Worm (Caenorhabditis elegans) whole organism, mixed stage, embryonic: ENCODE measurements around the gene ooc-3.

Source experiments
- M03D4.4 ChIP-seq: sonication (generic microtip); optimal IDR thresholded peaks from 2 replicates; lab custom pipeline; 2017; ENCODE audit warnings: mild to moderate bottlenecking, missing genetic modification characterization, missing compliant biosample characterization
- bed-3 ChIP-seq: fragments of 200-800 bp; sonication (Bioruptor generic); optimal IDR thresholded peaks from 3 replicates; lab custom pipeline; 2018; ENCODE audit warnings: mild to moderate bottlenecking, missing genetic modification characterization, moderate library complexity, missing compliant biosample characterization
- blmp-1 ChIP-seq: fragments of 150-350 bp; optimal IDR thresholded peaks from 2 replicates; lab custom pipeline; 2014; ENCODE audit warnings: missing biosample characterization, missing genetic modification characterization
- ceh-39 ChIP-seq: fragments of 150-350 bp; optimal IDR thresholded peaks from 2 replicates; lab custom pipeline; 2014; ENCODE audit warnings: missing biosample characterization, missing genetic modification characterization
- ceh-43 ChIP-seq: fragments of 200-800 bp; sonication (Bioruptor generic); optimal IDR thresholded peaks from 2 replicates; lab custom pipeline; 2018; ENCODE audit warnings: mild to moderate bottlenecking, missing genetic modification characterization, moderate library complexity, missing compliant biosample characterization
- ceh-83 ChIP-seq: fragments of 200-800 bp; sonication (Bioruptor generic); optimal IDR thresholded peaks from 2 replicates; lab custom pipeline; 2018; ENCODE audit warnings: mild to moderate bottlenecking, missing genetic modification characterization, missing compliant biosample characterization
- ces-1 ChIP-seq: fragments of 150-350 bp; optimal IDR thresholded peaks from 2 replicates; lab custom pipeline; 2014; ENCODE audit warnings: missing biosample characterization, missing genetic modification reagents, missing genetic modification characterization
- cnd-1 ChIP-seq: fragments of 200-800 bp; sonication (Bioruptor generic); optimal IDR thresholded peaks from 2 replicates; lab custom pipeline; 2018; ENCODE audit warnings: mild to moderate bottlenecking, missing genetic modification characterization, missing compliant biosample characterization
- drap-1 ChIP-seq: fragments of 200-800 bp; sonication (Bioruptor generic); optimal IDR thresholded peaks from 3 replicates; lab custom pipeline; 2018; ENCODE audit warnings: mild to moderate bottlenecking, missing genetic modification characterization, missing compliant biosample characterization
- elt-1 ChIP-seq: sonication (generic microtip); optimal IDR thresholded peaks from 2 replicates; lab custom pipeline; 2017; ENCODE audit warnings: missing genetic modification characterization, mild to moderate bottlenecking, missing compliant biosample characterization, antibody characterized with exemption, moderate library complexity, borderline replicate concordance; ENCODE audit not compliant: insufficient read depth
- elt-3 ChIP-seq: fragments of 150-350 bp; optimal IDR thresholded peaks from 2 replicates; lab custom pipeline; 2014; ENCODE audit warnings: missing biosample characterization, missing genetic modification characterization
- flh-1 ChIP-seq: fragments of 200-800 bp; sonication (Bioruptor generic); optimal IDR thresholded peaks from 2 replicates; lab custom pipeline; 2018; ENCODE audit warnings: mild to moderate bottlenecking, missing genetic modification characterization, moderate library complexity, missing compliant biosample characterization
- ham-2 ChIP-seq: fragments of 200-800 bp; sonication (Bioruptor generic); optimal IDR thresholded peaks from 2 replicates; lab custom pipeline; 2018; ENCODE audit warnings: mild to moderate bottlenecking, missing genetic modification characterization, missing compliant biosample characterization
- hlh-1 ChIP-seq: fragments of 150-350 bp; optimal IDR thresholded peaks from 2 replicates; lab custom pipeline; 2014; ENCODE audit warnings: missing biosample characterization, missing genetic modification reagents, missing genetic modification characterization
- lin-13 ChIP-seq: fragments of 150-350 bp; optimal IDR thresholded peaks from 2 replicates; lab custom pipeline; 2014; ENCODE audit warnings: missing biosample characterization, missing genetic modification characterization
- lin-32 ChIP-seq: fragments of 200-800 bp; sonication (Bioruptor generic); optimal IDR thresholded peaks from 2 replicates; lab custom pipeline; 2018; ENCODE audit warnings: mild to moderate bottlenecking, missing genetic modification characterization, missing compliant biosample characterization
- lsy-2 ChIP-seq: fragments of 150-350 bp; optimal IDR thresholded peaks from 2 replicates; lab custom pipeline; 2014; ENCODE audit warnings: missing biosample characterization, missing genetic modification characterization
- mab-5 ChIP-seq: fragments of 150-350 bp; optimal IDR thresholded peaks from 2 replicates; lab custom pipeline; 2014; ENCODE audit warnings: missing biosample characterization, missing genetic modification characterization
- mep-1 ChIP-seq: fragments of 150-350 bp; optimal IDR thresholded peaks from 2 replicates; lab custom pipeline; 2017; ENCODE audit warnings: missing biosample characterization, missing genetic modification reagents, missing genetic modification characterization, inconsistent platforms
- mls-2 ChIP-seq: sonication (generic microtip); optimal IDR thresholded peaks from 2 replicates; lab custom pipeline; 2016; ENCODE audit warnings: mild to moderate bottlenecking, missing genetic modification characterization, moderate library complexity, missing compliant biosample characterization
- nhr-12 ChIP-seq: fragments of 150-350 bp; optimal IDR thresholded peaks from 2 replicates; lab custom pipeline; 2014; ENCODE audit warnings: missing biosample characterization, missing genetic modification characterization
- nhr-2 ChIP-seq: fragments of 150-350 bp; optimal IDR thresholded peaks from 2 replicates; lab custom pipeline; 2014; ENCODE audit warnings: missing biosample characterization, missing genetic modification characterization
- nhr-237 ChIP-seq: fragments of 150-350 bp; optimal IDR thresholded peaks from 2 replicates; lab custom pipeline; 2014; ENCODE audit warnings: missing biosample characterization, missing genetic modification characterization
- nhr-28 ChIP-seq: fragments of 150-350 bp; optimal IDR thresholded peaks from 2 replicates; lab custom pipeline; 2014; ENCODE audit warnings: missing biosample characterization, missing genetic modification characterization
- nhr-76 ChIP-seq: sonication (generic microtip); optimal IDR thresholded peaks from 2 replicates; lab custom pipeline; 2017; ENCODE audit warnings: missing biosample characterization, missing genetic modification characterization
- pha-4 ChIP-seq: fragments of 150-350 bp; optimal IDR thresholded peaks from 2 replicates; lab custom pipeline; 2018; ENCODE audit warnings: missing biosample characterization, missing genetic modification reagents, missing genetic modification characterization
- sem-2 ChIP-seq: fragments of 200-800 bp; sonication (Bioruptor generic); optimal IDR thresholded peaks from 2 replicates; lab custom pipeline; 2018; ENCODE audit warnings: mild to moderate bottlenecking, missing genetic modification characterization, missing compliant biosample characterization
- snpc-4 ChIP-seq: fragments of 150-350 bp; optimal IDR thresholded peaks from 2 replicates; lab custom pipeline; 2014; ENCODE audit warnings: missing biosample characterization, missing genetic modification characterization
- sptf-1 ChIP-seq: sonication (generic microtip); optimal IDR thresholded peaks from 2 replicates; lab custom pipeline; 2017; ENCODE audit warnings: mild to moderate bottlenecking, missing genetic modification characterization, moderate library complexity, missing compliant biosample characterization
- tbx-8 ChIP-seq: fragments of 200-800 bp; sonication (Bioruptor generic); optimal IDR thresholded peaks from 2 replicates; lab custom pipeline; 2018; ENCODE audit warnings: mild to moderate bottlenecking, missing genetic modification characterization, moderate library complexity, missing compliant biosample characterization
- unc-120 ChIP-seq: sonication (generic microtip); optimal IDR thresholded peaks from 2 replicates; lab custom pipeline; 2017; ENCODE audit warnings: missing genetic modification characterization, missing compliant biosample characterization; ENCODE audit not compliant: poor library complexity, severe bottlenecking
- unc-39 ChIP-seq: fragments of 150-350 bp; optimal IDR thresholded peaks from 2 replicates; lab custom pipeline; 2014; ENCODE audit warnings: missing biosample characterization, missing genetic modification characterization
- unc-62 ChIP-seq: fragments of 150-350 bp; optimal IDR thresholded peaks from 2 replicates; lab custom pipeline; 2014; ENCODE audit warnings: missing biosample characterization, missing genetic modification reagents, missing genetic modification characterization
- zip-8 ChIP-seq: fragments of 150-350 bp; optimal IDR thresholded peaks from 2 replicates; lab custom pipeline; 2014; ENCODE audit warnings: missing biosample characterization, missing genetic modification characterization
- ztf-11 ChIP-seq: fragments of 150-350 bp; optimal IDR thresholded peaks from 2 replicates; lab custom pipeline; 2014; ENCODE audit warnings: missing biosample characterization, missing genetic modification characterization

Gene ooc-3

DNA sequence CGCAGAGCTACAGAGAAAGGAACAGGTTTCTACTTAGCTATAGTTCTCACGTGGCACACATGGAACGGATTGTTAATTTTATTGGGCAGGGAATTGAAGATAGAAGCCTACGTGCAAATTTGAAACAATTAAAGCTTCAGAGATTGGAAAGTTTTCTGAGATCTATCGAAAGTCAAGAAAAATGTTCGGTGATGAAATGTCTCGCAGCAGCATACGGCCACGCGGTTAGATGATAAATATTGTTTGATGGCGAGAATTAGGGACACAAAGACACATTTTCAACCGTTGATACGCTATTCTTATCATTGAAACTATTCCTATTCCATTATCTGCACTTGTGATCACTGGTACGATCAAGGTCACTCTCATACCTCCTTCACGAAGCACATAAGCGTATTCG lies 22.6 kb downstream of the ooc-3 start:
- TF ChIP-seq elt-3 (tag; lab: Kevin White, UChicago) = peak; percentile 7
- no peak for TF ChIP-seq mab-5

DNA sequence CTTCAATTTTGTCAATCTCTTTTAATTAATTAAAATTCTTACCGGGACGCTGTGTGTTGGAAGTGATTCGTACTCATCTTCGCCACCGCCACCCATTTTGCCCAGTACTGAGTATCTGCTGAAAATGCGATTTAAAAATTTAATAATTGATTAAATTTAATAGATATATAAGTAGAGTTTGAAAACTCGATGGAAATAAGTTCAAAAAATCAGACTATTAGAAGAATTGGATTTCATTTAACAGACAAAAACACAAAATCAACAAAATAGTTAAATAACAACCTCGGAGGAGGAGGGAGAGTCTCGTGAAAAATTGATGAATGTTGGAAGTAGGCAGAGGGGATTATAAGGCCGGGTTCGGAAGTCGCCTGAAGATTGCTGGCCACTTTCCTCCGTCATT lies 23.2 kb downstream of the ooc-3 start, which contains the start of gene mfn-1:
mfn-1 (minus strand) TSS at position 101 of the 400 bp plus-strand sequence.
- TF ChIP-seq mep-1 (no peak), mab-5 (no peak), tbx-8 (GFP tag; lab: Kevin White, UChicago) (no peak), ceh-43 (GFP tag; lab: Kevin White, UChicago) (no peak), unc-120 (no peak), nhr-76 (tag; lab: Kevin White, UChicago) (no peak), hlh-1 (tag; lab: Kevin White, UChicago) (no peak), bed-3 (GFP tag; lab: Kevin White, UChicago) (no peak), ces-1 (GFP tag; lab: Kevin White, UChicago) (no peak), unc-62 (GFP tag; lab: Kevin White, UChicago) (no peak), blmp-1 (tag; lab: Kevin White, UChicago) (no peak), elt-1 (tag; lab: Kevin White, UChicago) (no peak), unc-39 (no peak), flh-1 (GFP tag; lab: Kevin White, UChicago) (no peak), nhr-2 (tag; lab: Kevin White, UChicago) (no peak)

DNA sequence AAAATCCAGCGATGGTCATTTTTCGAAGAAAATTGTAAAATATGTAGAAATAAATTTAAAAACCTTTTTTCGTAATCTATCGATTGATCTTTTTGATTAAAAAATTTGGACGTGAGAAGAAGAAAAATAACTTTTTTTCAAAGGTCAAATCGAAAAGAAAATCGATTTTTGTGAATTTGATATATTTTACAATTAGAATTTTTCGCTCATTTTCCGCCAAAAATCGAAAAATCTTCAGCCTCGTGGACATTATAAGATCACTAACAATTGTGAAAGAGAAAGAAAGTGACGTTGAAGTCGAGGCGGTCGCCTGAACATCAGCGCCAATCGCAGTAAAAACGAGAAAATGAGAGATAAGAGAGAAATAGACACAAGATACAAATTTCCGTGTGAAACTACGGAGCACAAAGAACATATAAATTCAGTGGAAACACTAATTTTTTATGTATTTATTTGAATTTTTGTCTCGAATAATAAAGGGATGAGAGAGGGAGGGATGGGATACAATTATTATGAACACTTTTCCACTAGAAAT lies 25.5 kb downstream of the ooc-3 start, which contains the start of gene cisd-1:
cisd-1 (minus strand) TSS at position 51 of the 535 bp plus-strand sequence.
- TF ChIP-seq mep-1 (no peak), cnd-1 (tag; lab: Kevin White, UChicago) (no peak), tbx-8 (GFP tag; lab: Kevin White, UChicago) (no peak), M03D4.4 (no peak), pha-4 (no peak), snpc-4 (tag; lab: Kevin White, UChicago) (no peak), sptf-1 (no peak), unc-62 (GFP tag; lab: Kevin White, UChicago) (no peak), ham-2 (no peak), elt-3 (tag; lab: Kevin White, UChicago) (no peak), lsy-2 (no peak), flh-1 (GFP tag; lab: Kevin White, UChicago) (no peak), ztf-11 (no peak)

DNA sequence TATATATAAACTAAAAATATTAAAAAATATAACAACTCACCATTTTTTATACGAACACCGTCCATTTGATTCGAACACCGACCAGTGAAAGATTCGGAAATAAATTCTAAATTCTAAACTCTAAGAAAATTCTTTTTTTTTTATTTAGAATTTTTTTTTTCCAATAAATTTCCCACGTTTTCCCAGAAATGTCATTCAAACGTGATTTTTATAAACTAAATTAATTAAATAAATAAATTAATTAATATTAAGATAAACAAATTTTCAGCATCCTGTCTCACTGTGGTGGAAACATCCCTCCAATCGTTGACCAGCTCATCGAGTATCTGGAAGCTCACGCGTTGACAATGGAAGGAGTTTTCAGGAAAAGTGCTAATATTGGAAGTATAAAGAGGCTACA lies 27.6 kb downstream of the ooc-3 start, which contains the start of gene klp-17:
klp-17 (minus strand) TSS at position 101 of the 400 bp plus-strand sequence.
- TF ChIP-seq unc-120 (no peak), sptf-1 (no peak), blmp-1 (tag; lab: Kevin White, UChicago) (no peak), flh-1 (GFP tag; lab: Kevin White, UChicago) (no peak), hlh-1 (tag; lab: Kevin White, UChicago) (no peak), unc-62 (GFP tag; lab: Kevin White, UChicago) (no peak), nhr-2 (tag; lab: Kevin White, UChicago) (no peak), sem-2 (GFP tag; lab: Kevin White, UChicago) (no peak), tbx-8 (GFP tag; lab: Kevin White, UChicago) (no peak), lin-13 (tag; lab: Kevin White, UChicago) (no peak), zip-8 (tag; lab: Kevin White, UChicago) (no peak), cnd-1 (tag; lab: Kevin White, UChicago) (no peak), pha-4 (no peak), unc-39 (no peak), mep-1 (no peak), lin-32 (GFP tag; lab: Kevin White, UChicago) (no peak), lsy-2 (no peak), elt-1 (tag; lab: Kevin White, UChicago) (no peak), elt-3 (tag; lab: Kevin White, UChicago) (no peak), M03D4.4 (no peak)

DNA sequence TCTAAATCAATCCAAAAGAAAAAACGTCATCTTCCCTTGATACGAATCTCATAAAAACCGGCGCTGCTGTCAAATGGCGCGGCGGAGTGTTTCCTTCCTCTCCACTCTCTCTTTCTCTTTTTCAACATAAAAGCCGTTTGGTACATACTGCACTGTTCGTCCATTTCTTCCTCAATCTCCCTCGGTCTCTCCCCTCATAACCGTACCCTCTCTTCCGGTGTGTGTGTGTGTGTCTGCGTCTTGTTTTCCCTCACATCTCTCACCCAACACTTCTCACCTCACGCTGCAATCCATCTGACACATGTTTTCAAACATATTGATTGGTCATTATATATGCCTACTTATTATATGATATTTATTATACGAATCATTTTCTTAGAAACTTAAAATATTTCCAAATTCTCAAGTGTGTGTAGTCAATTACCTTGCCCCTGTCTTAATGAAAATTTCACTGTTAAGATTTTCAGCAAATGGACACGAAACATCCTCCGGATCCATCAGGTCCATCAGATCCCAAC lies 30.6 kb downstream of the ooc-3 start, which contains the start of the genes aars-1 and rga-1:
aars-1 (minus strand) TSS at position 71 of the 518 bp plus-strand sequence.
rga-1 (plus strand) TSS at position 468 of the 518 bp plus-strand sequence.
- TF ChIP-seq tbx-8 (GFP tag; lab: Kevin White, UChicago) (no peak), nhr-12 (tag; lab: Kevin White, UChicago) (no peak), bed-3 (GFP tag; lab: Kevin White, UChicago) (no peak), lsy-2 (peak; percentile 52), lin-32 (GFP tag; lab: Kevin White, UChicago) (no peak), ceh-83 (GFP tag; lab: Kevin White, UChicago) (no peak), unc-120 (no peak), ham-2 (peak; percentile 41), elt-3 (tag; lab: Kevin White, UChicago) (no peak), M03D4.4 (no peak), zip-8 (tag; lab: Kevin White, UChicago) (no peak), mab-5 (no peak), mls-2 (tag; lab: Kevin White, UChicago) (no peak), cnd-1 (tag; lab: Kevin White, UChicago) (no peak), unc-62 (GFP tag; lab: Kevin White, UChicago) (peak; percentile 20), nhr-28 (tag; lab: Kevin White, UChicago) (no peak), ztf-11 (no peak), ceh-43 (GFP tag; lab: Kevin White, UChicago) (no peak), nhr-2 (tag; lab: Kevin White, UChicago) (no peak), sptf-1 (no peak), drap-1 (GFP tag; lab: Kevin White, UChicago) (no peak), ceh-39 (tag; lab: Kevin White, UChicago) (no peak), mep-1 (no peak), blmp-1 (tag; lab: Kevin White, UChicago) (peak; percentile 43), snpc-4 (tag; lab: Kevin White, UChicago) (no peak), elt-1 (tag; lab: Kevin White, UChicago) (no peak), hlh-1 (tag; lab: Kevin White, UChicago) (no peak), nhr-237 (tag; lab: Kevin White, UChicago) (no peak), flh-1 (GFP tag; lab: Kevin White, UChicago) (no peak), pha-4 (peak; percentile 38), ces-1 (GFP tag; lab: Kevin White, UChicago) (peak; percentile 11)
